Fruit fly (Drosophila melanogaster): ENCODE data around the gene Pde1c.

Gene Pde1c

DNA sequence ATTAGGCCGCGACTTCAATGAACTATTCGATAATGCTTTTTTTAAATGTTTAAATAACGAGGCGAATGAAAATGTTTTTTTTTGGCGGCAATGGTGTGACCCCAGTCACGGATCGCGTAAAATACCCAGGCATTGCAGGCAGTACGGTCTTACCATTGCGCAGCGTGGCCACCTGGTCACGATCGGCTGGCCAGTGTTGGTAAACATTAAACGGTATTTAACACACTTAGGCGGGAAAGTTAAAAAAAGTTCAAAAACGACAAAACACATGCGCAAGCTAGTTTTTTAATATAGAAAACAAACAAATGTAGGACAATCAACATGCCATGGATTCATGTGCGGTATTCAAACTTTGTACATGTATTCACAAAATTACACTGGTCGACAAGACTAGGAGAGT, 99.1 kb downstream of the Pde1c start, which contains the start of gene esc (continued):
- TF ChIP-seq Usf (GFP tag; optimal IDR thresholded peaks at IDR 0.05) = no peak
- TF ChIP-seq CG13624 (GFP tag; optimal IDR thresholded peaks at IDR 0.05) = peak; percentile 39
- no peak for TF ChIP-seq CG15269 (tag; optimal IDR thresholded peaks at IDR 0.05)
- peak; percentile 3 for TF ChIP-seq fu2 (GFP tag; optimal IDR thresholded peaks at IDR 0.05)
- peak; percentile 71 for TF ChIP-seq CG14710 (tag; optimal IDR thresholded peaks at IDR 0.05)
- TF ChIP-seq Dref (GFP tag; IDR thresholded peaks at IDR 0.05) = peak; percentile 50
- TF ChIP-seq CG15601 (tag; optimal IDR thresholded peaks at IDR 0.05) = no peak
- no peak for TF ChIP-seq C15 (GFP tag; IDR thresholded peaks at IDR 0.05)
- TF ChIP-seq CTCF (GFP tag; optimal IDR thresholded peaks at IDR 0.05) = no peak
- TF ChIP-seq CG12659 (GFP tag; optimal IDR thresholded peaks at IDR 0.05) = peak; percentile 37
- TF ChIP-seq wek (GFP tag; optimal IDR thresholded peaks at IDR 0.05) = no peak
- TF ChIP-seq bsh (GFP tag; optimal IDR thresholded peaks at IDR 0.05) = no peak
- TF ChIP-seq Dll (GFP tag; IDR thresholded peaks at IDR 0.05; ENCODE audit: partially characterized antibody) = peak; percentile 16; the same call in 1 of the 4 replicates
- peak; percentile 87 for TF ChIP-seq Ets65A (GFP tag)
- no peak for TF ChIP-seq Max (GFP tag; optimal IDR thresholded peaks at IDR 0.05)
- no peak for TF ChIP-seq CG15696 (tag; optimal IDR thresholded peaks at IDR 0.05)
- TF ChIP-seq zf30C (GFP tag; optimal IDR thresholded peaks at IDR 0.05) = no peak
- TF ChIP-seq CG7786 (GFP tag; optimal IDR thresholded peaks at IDR 0.05) = peak; percentile 64
- TF ChIP-seq Abd-B (GFP tag; optimal IDR thresholded peaks at IDR 0.05) = peak; percentile 2
- TF ChIP-seq sens (GFP tag) = peak; percentile 77
- no peak for TF ChIP-seq CG3065 (GFP tag; optimal IDR thresholded peaks at IDR 0.05)
- TF ChIP-seq chm (GFP tag; IDR thresholded peaks at IDR 0.05) = no peak
- TF ChIP-seq CG31224 (GFP tag; IDR thresholded peaks at IDR 0.05) = 0 out of 2 replicates have a peak, but pooled peaks have one; percentile 9
- TF ChIP-seq CG7556 (GFP tag; optimal IDR thresholded peaks at IDR 0.05) = no peak
- TF ChIP-seq CG9797 (GFP tag; optimal IDR thresholded peaks at IDR 0.05) = peak; percentile 94
- TF ChIP-seq ftz-f1 (GFP tag; optimal IDR thresholded peaks at IDR 0.05) = peak; percentile 25
- TF ChIP-seq lab (GFP tag; optimal IDR thresholded peaks at IDR 0.05) = peak; percentile 36
- no peak for TF ChIP-seq hth (optimal IDR thresholded peaks at IDR 0.05)
- no peak for TF ChIP-seq B-H2 (GFP tag; optimal IDR thresholded peaks at IDR 0.05)
- TF ChIP-seq mam (GFP tag; optimal IDR thresholded peaks at IDR 0.05) = peak; percentile 45
- TF ChIP-seq CG6254 (GFP tag; optimal IDR thresholded peaks at IDR 0.05) = no peak
- TF ChIP-seq jumu (GFP tag; optimal IDR thresholded peaks at IDR 0.05) = peak; percentile 57
- peak; percentile 53 for TF ChIP-seq zfh2 (GFP tag; optimal IDR thresholded peaks at IDR 0.05)
- TF ChIP-seq CG32772 (GFP tag; IDR thresholded peaks at IDR 0.05) = peak; percentile 43; the same call in 1 of the 2 replicates
- peak; percentile 30 for TF ChIP-seq tin (GFP tag; optimal IDR thresholded peaks at IDR 0.05)
- TF ChIP-seq CG2116 (GFP tag; optimal IDR thresholded peaks at IDR 0.05) = peak; percentile 46
- no peak for TF ChIP-seq CG6854 (GFP tag; optimal IDR thresholded peaks at IDR 0.05)
- no peak for TF ChIP-seq crc (GFP tag; optimal IDR thresholded peaks at IDR 0.05)
- TF ChIP-seq gce (GFP tag; IDR thresholded peaks at IDR 0.05) = no peak
- peak; percentile 39; the same call in 1 of the 2 replicates for TF ChIP-seq slbo (GFP tag; IDR thresholded peaks at IDR 0.05)
- TF ChIP-seq hkb (optimal IDR thresholded peaks at IDR 0.05) = peak; percentile 9
- TF ChIP-seq hkb (GFP tag; IDR thresholded peaks at IDR 0.05) = no peak
- TF ChIP-seq CG8089 (GFP tag; optimal IDR thresholded peaks at IDR 0.05) = no peak
- peak; percentile 98 for TF ChIP-seq Dp (GFP tag; optimal IDR thresholded peaks at IDR 0.05)
- TF ChIP-seq CG6791 (GFP tag; IDR thresholded peaks at IDR 0.05; ENCODE audit: partially characterized antibody) = peak; percentile 64; the same call in 2 of the 3 replicates
- TF ChIP-seq CG12942 (GFP tag; optimal IDR thresholded peaks at IDR 0.05) = peak; percentile 29
- peak; percentile 50 for TF ChIP-seq amos (GFP tag; IDR thresholded peaks at IDR 0.05; ENCODE audit: partially characterized antibody)
- peak; percentile 13 for TF ChIP-seq sug (tag; optimal IDR thresholded peaks at IDR 0.05)
- TF ChIP-seq CG7357 (GFP tag; IDR thresholded peaks at IDR 0.05) = no peak
- no peak for TF ChIP-seq CG32767 (GFP tag; IDR thresholded peaks at IDR 0.05)
- TF ChIP-seq CG13894 (tag; optimal IDR thresholded peaks at IDR 0.05) = no peak
- TF ChIP-seq stwl (tag; optimal IDR thresholded peaks at IDR 0.05) = peak; percentile 98
